Worm (Caenorhabditis elegans) whole organism, mixed stage, embryonic: Measurements from ENCODE around the gene K06H6.2.

Experiments used
- elt-3 ChIP-seq: fragments of 150-350 bp; optimal IDR thresholded peaks from 2 replicates; lab custom pipeline; 2014; ENCODE audit warnings: missing biosample characterization, missing genetic modification characterization
- lin-13 ChIP-seq: fragments of 150-350 bp; optimal IDR thresholded peaks from 2 replicates; lab custom pipeline; 2014; ENCODE audit warnings: missing biosample characterization, missing genetic modification characterization
- mab-5 ChIP-seq: fragments of 150-350 bp; optimal IDR thresholded peaks from 2 replicates; lab custom pipeline; 2014; ENCODE audit warnings: missing biosample characterization, missing genetic modification characterization
- mep-1 ChIP-seq: fragments of 150-350 bp; optimal IDR thresholded peaks from 2 replicates; lab custom pipeline; 2017; ENCODE audit warnings: missing biosample characterization, missing genetic modification reagents, missing genetic modification characterization, inconsistent platforms
- mls-2 ChIP-seq: sonication (generic microtip); optimal IDR thresholded peaks from 2 replicates; lab custom pipeline; 2016; ENCODE audit warnings: mild to moderate bottlenecking, missing genetic modification characterization, moderate library complexity, missing compliant biosample characterization
- nhr-12 ChIP-seq: fragments of 150-350 bp; optimal IDR thresholded peaks from 2 replicates; lab custom pipeline; 2014; ENCODE audit warnings: missing biosample characterization, missing genetic modification characterization
- nhr-237 ChIP-seq: fragments of 150-350 bp; optimal IDR thresholded peaks from 2 replicates; lab custom pipeline; 2014; ENCODE audit warnings: missing biosample characterization, missing genetic modification characterization
- nhr-28 ChIP-seq: fragments of 150-350 bp; optimal IDR thresholded peaks from 2 replicates; lab custom pipeline; 2014; ENCODE audit warnings: missing biosample characterization, missing genetic modification characterization
- nhr-76 ChIP-seq: sonication (generic microtip); optimal IDR thresholded peaks from 2 replicates; lab custom pipeline; 2017; ENCODE audit warnings: missing biosample characterization, missing genetic modification characterization
- pha-4 ChIP-seq: fragments of 150-350 bp; optimal IDR thresholded peaks from 2 replicates; lab custom pipeline; 2018; ENCODE audit warnings: missing biosample characterization, missing genetic modification reagents, missing genetic modification characterization
- snpc-4 ChIP-seq: fragments of 150-350 bp; optimal IDR thresholded peaks from 2 replicates; lab custom pipeline; 2014; ENCODE audit warnings: missing biosample characterization, missing genetic modification characterization
- tbx-8 ChIP-seq: fragments of 200-800 bp; sonication (Bioruptor generic); optimal IDR thresholded peaks from 2 replicates; lab custom pipeline; 2018; ENCODE audit warnings: mild to moderate bottlenecking, missing genetic modification characterization, moderate library complexity, missing compliant biosample characterization
- unc-39 ChIP-seq: fragments of 150-350 bp; optimal IDR thresholded peaks from 2 replicates; lab custom pipeline; 2014; ENCODE audit warnings: missing biosample characterization, missing genetic modification characterization
- ztf-11 ChIP-seq: fragments of 150-350 bp; optimal IDR thresholded peaks from 2 replicates; lab custom pipeline; 2014; ENCODE audit warnings: missing biosample characterization, missing genetic modification characterization

ce11 chrV:592959-593358 lies 7.4 kb downstream of the K06H6.2 start, which contains the start of gene ZK488.5:
- TF ChIP-seq nhr-237 (tag; lab: Kevin White, UChicago), result no peak
- no peak for TF ChIP-seq mep-1
- no peak for TF ChIP-seq mab-5 (tag; lab: Kevin White, UChicago)
- TF ChIP-seq mls-2 (tag; lab: Kevin White, UChicago), result no peak
- no peak for TF ChIP-seq lin-13 (tag; lab: Kevin White, UChicago)
- TF ChIP-seq nhr-12 (tag; lab: Kevin White, UChicago), result no peak
- TF ChIP-seq snpc-4 (tag; lab: Kevin White, UChicago), result no peak
- no peak for TF ChIP-seq nhr-76
- no peak for TF ChIP-seq ztf-11 (tag; lab: Kevin White, UChicago)
- TF ChIP-seq elt-3 (tag; lab: Kevin White, UChicago), result no peak
- no peak for TF ChIP-seq tbx-8 (GFP tag; lab: Kevin White, UChicago)
- TF ChIP-seq pha-4 (tag; lab: Kevin White, UChicago), result no peak
- no peak for TF ChIP-seq nhr-28
- no peak for TF ChIP-seq unc-39
